Fruit fly (Drosophila melanogaster): ENCODE data around the gene CG13707.

Gene CG13707

dm6 chr3L:4835005-4835404, 4.9 kb downstream of the CG13707 start:
- TF ChIP-seq EcR (GFP tag; optimal IDR thresholded peaks at IDR 0.05), result no peak
- TF ChIP-seq pan (optimal IDR thresholded peaks at IDR 0.05), result no peak
- TF ChIP-seq usp (GFP tag; optimal IDR thresholded peaks at IDR 0.05), result no peak
- no peak for TF ChIP-seq psq (optimal IDR thresholded peaks at IDR 0.05)
- no peak for TF ChIP-seq CG8478 (optimal IDR thresholded peaks at IDR 0.05)
- no peak for TF ChIP-seq Dll (optimal IDR thresholded peaks at IDR 0.05)

- TF ChIP-seq Dll (optimal IDR thresholded peaks at IDR 0.05), result no peak
- TF ChIP-seq psq (optimal IDR thresholded peaks at IDR 0.05), result no peak
- no peak for TF ChIP-seq CG8478 (optimal IDR thresholded peaks at IDR 0.05)
These were observed 6.4 kb downstream of the CG13707 start, which contains the start of gene CG13708 for dm6 chr3L:4833491-4833890. CG13708 (minus strand) TSS chr3L:4833591.

DNA sequence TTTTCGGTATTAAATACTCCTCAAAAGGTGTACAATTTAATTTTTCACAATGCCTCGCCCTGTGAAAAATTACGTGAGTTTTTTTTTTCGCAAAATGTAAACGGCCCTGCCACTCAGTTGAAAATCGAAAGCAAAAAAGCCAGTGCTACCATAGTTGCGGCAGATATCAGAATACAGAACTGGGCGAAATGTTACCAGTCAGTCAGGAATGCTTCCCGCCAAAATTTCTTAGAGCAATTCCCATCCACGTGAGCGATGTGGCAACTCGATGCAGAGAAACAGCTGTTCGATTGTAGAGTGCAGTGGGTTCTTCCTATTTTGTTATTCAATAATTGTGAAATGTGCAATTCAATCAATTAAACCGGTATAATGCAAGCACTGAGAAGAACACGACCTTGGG, 14.3 kb downstream of the CG13707 start, which contains the start of the genes Dhc64C and LeuRS-m:
Gene Dhc64C, minus strand, starts transcription at position 104 of the 400 bp plus-strand sequence.
Gene LeuRS-m, plus strand, starts transcription at position 270 of the 400 bp plus-strand sequence.
- TF ChIP-seq psq (optimal IDR thresholded peaks at IDR 0.05) (no peak), EcR (GFP tag; optimal IDR thresholded peaks at IDR 0.05) (no peak), CG8478 (optimal IDR thresholded peaks at IDR 0.05) (no peak), Dll (optimal IDR thresholded peaks at IDR 0.05) (no peak), pan (optimal IDR thresholded peaks at IDR 0.05) (no peak), usp (GFP tag; optimal IDR thresholded peaks at IDR 0.05) (no peak)

- TF ChIP-seq usp (GFP tag; optimal IDR thresholded peaks at IDR 0.05), result no peak
- no peak for TF ChIP-seq pan (optimal IDR thresholded peaks at IDR 0.05)
- TF ChIP-seq Dll (optimal IDR thresholded peaks at IDR 0.05), result no peak
- TF ChIP-seq psq (optimal IDR thresholded peaks at IDR 0.05), result no peak
- no peak for TF ChIP-seq EcR (GFP tag; optimal IDR thresholded peaks at IDR 0.05)
- TF ChIP-seq CG8478 (optimal IDR thresholded peaks at IDR 0.05), result no peak
These were observed 15.4 kb downstream of the CG13707 start for dm6 chr3L:4824356-4825138.

dm6 chr3L:4814184-4814583, 25.7 kb downstream of the CG13707 start:
- TF ChIP-seq CG8478 (optimal IDR thresholded peaks at IDR 0.05), result no peak

- TF ChIP-seq Dll (optimal IDR thresholded peaks at IDR 0.05) (no peak), psq (optimal IDR thresholded peaks at IDR 0.05) (no peak), usp (GFP tag; optimal IDR thresholded peaks at IDR 0.05) (no peak), CG8478 (optimal IDR thresholded peaks at IDR 0.05) (no peak), pan (optimal IDR thresholded peaks at IDR 0.05) (no peak)
These were observed 32.6 kb downstream of the CG13707 start, which contains the start of gene CG18808 for dm6 chr3L:4807306-4807705. CG18808 (minus strand) TSS chr3L:4807406.

- no peak for TF ChIP-seq psq (optimal IDR thresholded peaks at IDR 0.05)
- no peak for TF ChIP-seq usp (GFP tag; optimal IDR thresholded peaks at IDR 0.05)
- TF ChIP-seq CG8478 (optimal IDR thresholded peaks at IDR 0.05), result no peak
- TF ChIP-seq Dll (optimal IDR thresholded peaks at IDR 0.05), result no peak
- TF ChIP-seq EcR (GFP tag; optimal IDR thresholded peaks at IDR 0.05), result no peak
- TF ChIP-seq pan (optimal IDR thresholded peaks at IDR 0.05), result no peak
These were observed 34.2 kb downstream of the CG13707 start for dm6 chr3L:4805751-4806150.

- TF ChIP-seq EcR (GFP tag; optimal IDR thresholded peaks at IDR 0.05) (no peak), pan (optimal IDR thresholded peaks at IDR 0.05) (no peak), Dll (optimal IDR thresholded peaks at IDR 0.05) (no peak), psq (optimal IDR thresholded peaks at IDR 0.05) (no peak), CG8478 (optimal IDR thresholded peaks at IDR 0.05) (no peak), usp (GFP tag; optimal IDR thresholded peaks at IDR 0.05) (no peak)
These were observed 34.7 kb downstream of the CG13707 start, which contains the start of gene CG7509 for dm6 chr3L:4805174-4805573. CG7509 (minus strand) TSS chr3L:4805274.

DNA sequence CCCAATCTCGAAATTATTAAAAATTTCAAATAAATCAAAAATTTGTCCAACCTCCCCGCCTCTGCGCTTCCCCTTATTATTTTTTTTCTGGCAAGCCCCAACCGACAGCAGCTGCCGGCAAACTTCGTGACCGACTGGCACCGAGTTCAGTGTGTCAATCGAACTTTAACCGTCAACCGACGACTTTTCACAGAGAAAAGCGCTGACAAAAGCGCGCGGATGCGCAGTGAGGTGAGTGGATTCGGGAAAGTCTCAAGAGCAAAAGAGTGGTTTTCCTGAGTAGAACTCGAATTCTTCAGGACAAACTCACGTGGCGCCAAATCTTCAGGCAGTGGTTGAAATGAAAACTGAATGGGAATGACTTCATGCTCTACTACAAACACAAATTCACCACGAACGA, 39.3 kb downstream of the CG13707 start:
- no peak for TF ChIP-seq usp (GFP tag; optimal IDR thresholded peaks at IDR 0.05)
- no peak for TF ChIP-seq CG8478 (optimal IDR thresholded peaks at IDR 0.05)
- no peak for TF ChIP-seq pan (optimal IDR thresholded peaks at IDR 0.05)
- TF ChIP-seq Dll (optimal IDR thresholded peaks at IDR 0.05), result no peak
- TF ChIP-seq psq (optimal IDR thresholded peaks at IDR 0.05), result no peak
- no peak for TF ChIP-seq EcR (GFP tag; optimal IDR thresholded peaks at IDR 0.05)
